Worm (Caenorhabditis elegans) whole organism, L1 larva: ENCODE measurements around the gene C01G10.5.

Experiments used
- aly-2 ChIP-seq: fragments of 150-350 bp; optimal IDR thresholded peaks from 2 replicates; lab custom pipeline; 2014; ENCODE audit warnings: missing biosample characterization, missing genetic modification characterization
- ama-1 ChIP-seq: fragments of 150-350 bp; optimal IDR thresholded peaks from 2 replicates; lab custom pipeline; 2014
- egl-27 ChIP-seq, 2 experiments: fragments of 150-350 bp in 1 of 2; sonication (generic microtip); optimal IDR thresholded peaks; 3 replicates each; lab custom pipeline; 2017 to 2018; ENCODE audit warnings: missing biosample characterization in 2 of 2, missing genetic modification characterization in 2 of 2, missing genetic modification reagents in 2 of 2
- elt-3 ChIP-seq, 6 experiments: fragments of 150-350 bp in 1 of 6; sonication (generic microtip); optimal IDR thresholded peaks; 2 replicates each; lab custom pipeline; 2017 to 2018; ENCODE audit warnings: missing biosample characterization in 6 of 6, missing genetic modification characterization in 6 of 6, inconsistent platforms in 1 of 6
- fos-1 ChIP-seq: fragments of 150-350 bp; optimal IDR thresholded peaks from 2 replicates; lab custom pipeline; 2014; ENCODE audit warnings: missing biosample characterization, missing genetic modification characterization
- lin-14 ChIP-seq: fragments of 200-800 bp; sonication (Bioruptor generic); optimal IDR thresholded peaks from 2 replicates; lab custom pipeline; 2018; ENCODE audit warnings: mild to moderate bottlenecking, missing genetic modification characterization, moderate library complexity, missing compliant biosample characterization
- lin-39 ChIP-seq: fragments of 150-350 bp; optimal IDR thresholded peaks from 2 replicates; lab custom pipeline; 2014; ENCODE audit warnings: missing biosample characterization, missing genetic modification reagents, missing genetic modification characterization
- lsy-2 ChIP-seq, 2 experiments: fragments of 150-350 bp; optimal IDR thresholded peaks; 2 replicates each; lab custom pipeline; 2014; ENCODE audit warnings: missing biosample characterization in 2 of 2, missing genetic modification characterization in 2 of 2
- mep-1 ChIP-seq: fragments of 150-350 bp; optimal IDR thresholded peaks from 2 replicates; lab custom pipeline; 2014; ENCODE audit warnings: missing biosample characterization, missing genetic modification characterization
- unc-130 ChIP-seq: fragments of 150-350 bp; optimal IDR thresholded peaks from 2 replicates; lab custom pipeline; 2017; ENCODE audit warnings: missing biosample characterization, missing genetic modification characterization, inconsistent platforms
- unc-86 ChIP-seq: sonication (generic microtip); optimal IDR thresholded peaks from 2 replicates; lab custom pipeline; 2016; ENCODE audit warnings: missing genetic modification characterization, missing compliant biosample characterization
- ztf-11 ChIP-seq, 2 experiments: sonication (generic microtip); optimal IDR thresholded peaks; 2 replicates each; lab custom pipeline; 2016 to 2017; ENCODE audit warnings: missing genetic modification characterization in 2 of 2, missing biosample characterization in 1 of 2, missing compliant biosample characterization in 1 of 2

DNA sequence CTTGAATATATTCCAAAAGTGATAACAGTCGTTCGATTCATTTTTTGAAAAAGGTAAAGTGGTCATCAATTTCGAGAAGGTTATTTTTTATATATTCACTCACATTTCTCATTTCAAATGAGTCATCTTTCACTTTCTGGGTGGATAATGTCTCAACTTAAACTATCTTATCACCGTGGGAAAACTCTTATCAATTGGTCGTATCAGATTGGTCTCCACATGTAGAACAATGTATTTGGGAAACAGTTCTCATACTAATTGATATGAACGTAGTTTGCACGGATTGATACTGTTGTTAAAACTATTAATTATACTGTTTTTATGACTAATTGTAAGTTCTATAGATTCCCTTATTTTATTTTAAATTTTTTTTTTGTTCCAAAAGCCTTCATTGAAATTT, 44.5 kb upstream of the C01G10.5 start:
- no peak for TF ChIP-seq unc-130 (tag; lab: Kevin White, UChicago)
- no peak for TF ChIP-seq ztf-11 (tag; optimal IDR thresholded peaks at IDR 0.05; lab: Kevin White, UChicago)
- no peak for TF ChIP-seq unc-86
- no peak for TF ChIP-seq lin-14 (GFP tag; lab: Kevin White, UChicago)
- TF ChIP-seq mep-1 (tag; lab: Kevin White, UChicago): no peak
- no peak for TF ChIP-seq lsy-2 (tag; optimal IDR thresholded peaks at IDR 0.05; lab: Kevin White, UChicago)
- no peak for TF ChIP-seq ama-1 (lab: Kevin White, UChicago)
- TF ChIP-seq fos-1 (tag; lab: Kevin White, UChicago): no peak
- TF ChIP-seq lin-39 (tag; lab: Kevin White, UChicago): no peak
- TF ChIP-seq aly-2 (tag; lab: Kevin White, UChicago): no peak
- no peak for TF ChIP-seq egl-27 (tag; optimal IDR thresholded peaks at IDR 0.05; lab: Kevin White, UChicago)
- TF ChIP-seq elt-3 (tag; optimal IDR thresholded peaks at IDR 0.05; lab: Kevin White, UChicago): peak in 1 of 6 experiments; percentile 14
